Worm (Caenorhabditis elegans): ENCODE data around the gene jud-4.

DNA sequence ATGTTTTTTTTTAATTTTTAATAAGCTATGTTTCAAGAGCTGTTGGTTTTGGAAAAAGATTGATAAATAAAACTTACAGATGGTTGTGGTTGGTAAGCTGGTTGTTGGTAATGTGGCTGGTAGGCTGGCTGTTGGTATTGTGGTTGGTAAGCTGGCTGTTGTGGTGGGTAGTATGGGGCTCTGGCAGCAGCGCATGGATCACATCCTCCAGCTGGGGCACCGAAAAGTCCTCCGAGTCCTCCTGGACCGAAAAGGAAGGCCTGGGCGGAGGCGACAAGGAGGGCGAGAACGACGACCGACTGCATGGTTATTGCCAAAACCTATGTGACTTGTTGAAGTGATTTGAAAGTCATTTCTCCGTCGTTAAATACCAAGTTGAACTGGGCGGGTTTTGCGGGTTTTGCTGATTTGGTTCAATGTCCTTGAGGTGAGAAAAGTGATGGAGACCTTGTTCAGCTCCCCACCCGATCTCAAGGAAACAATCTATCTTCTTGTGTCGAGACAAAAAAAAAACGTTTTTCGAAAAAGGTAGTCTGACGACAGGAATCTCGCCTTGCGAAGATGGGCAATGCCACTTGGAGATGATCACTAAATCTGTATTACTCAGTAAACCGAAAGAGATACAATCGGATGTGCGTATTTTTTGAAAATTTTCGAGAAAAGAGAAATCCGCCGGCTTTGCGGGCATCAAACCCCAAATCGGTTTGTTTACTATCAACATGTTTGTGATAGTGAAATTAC, 23.8 kb upstream of the jud-4 start, which contains the start of gene F46F2.3:
- TF ChIP-seq him-1 (tag; optimal IDR thresholded peaks at IDR 0.05) (no peak), W03F9.2 (tag; optimal IDR thresholded peaks at IDR 0.05) (no peak), dao-5 (tag; optimal IDR thresholded peaks at IDR 0.05) (no peak)

All from whole organism, L4/young adult.